Fruit fly (Drosophila melanogaster) whole organism, embryonic: Measurements from ENCODE around the gene Pka-C2.
A peak's percentile ranks its signal among the peaks of the same experiment; 100 is the strongest.

ENCODE experiments used
- ATbp ChIP-seq: fragments of 200-800 bp; sonication (Bioruptor generic); optimal IDR thresholded peaks from 2 replicates; lab custom pipeline; 2017; ENCODE audit warnings: missing biosample characterization, mild to moderate bottlenecking, missing genetic modification characterization, missing genetic modification reagents
- Atf3 ChIP-seq: fragments of 200-800 bp; sonication (Bioruptor generic); optimal IDR thresholded peaks from 3 replicates; lab custom pipeline; 2016; ENCODE audit warnings: missing biosample characterization, missing genetic modification characterization
- B-H1 ChIP-seq: fragments of 200-800 bp; sonication (Bioruptor generic); IDR thresholded peaks from 3 replicates; pipeline ENCODE4 v1.3.6; 2022; ENCODE audit warnings: missing biosample characterization, missing genetic modification characterization
- Bgb ChIP-seq: fragments of 200-800 bp; sonication (Bioruptor generic); IDR thresholded peaks from 2 replicates; pipeline ENCODE4 v1.3.6; 2022; ENCODE audit warnings: missing biosample characterization, missing genetic modification characterization; ENCODE audit not compliant: partially characterized antibody
- Blimp-1 ChIP-seq: fragments of 200-800 bp; sonication (Bioruptor generic); optimal IDR thresholded peaks from 3 replicates; lab custom pipeline; 2018; ENCODE audit warnings: missing biosample characterization, missing genetic modification characterization, mild to moderate bottlenecking, moderate library complexity, missing genetic modification reagents
- CG10654 ChIP-seq: fragments of 200-800 bp; sonication (Bioruptor generic); optimal IDR thresholded peaks from 2 replicates; lab custom pipeline; 2016; ENCODE audit warnings: missing biosample characterization, missing genetic modification characterization
- CG11504 ChIP-seq: fragments of 200-800 bp; sonication (Bioruptor generic); optimal IDR thresholded peaks from 3 replicates; lab custom pipeline; 2019; ENCODE audit warnings: missing biosample characterization, mild to moderate bottlenecking, missing genetic modification characterization, moderate library complexity
- CG11560 ChIP-seq: fragments of 200-800 bp; sonication (Bioruptor generic); IDR thresholded peaks from 3 replicates; pipeline ENCODE4 v1.3.6; 2022; ENCODE audit warnings: missing biosample characterization, missing genetic modification characterization
- CG12942 ChIP-seq: fragments of 200-800 bp; sonication (Bioruptor generic); optimal IDR thresholded peaks from 3 replicates; lab custom pipeline; 2016; ENCODE audit warnings: missing biosample characterization, missing genetic modification characterization
- CG13287 ChIP-seq: fragments of 200-800 bp; sonication (Bioruptor generic); IDR thresholded peaks from 2 replicates; pipeline ENCODE4 v1.3.6; 2022; ENCODE audit warnings: missing biosample characterization, missing genetic modification characterization; ENCODE audit not compliant: partially characterized antibody
- CG15073 ChIP-seq: fragments of 200-800 bp; sonication (Bioruptor generic); optimal IDR thresholded peaks from 2 replicates; lab custom pipeline; 2016; ENCODE audit warnings: missing biosample characterization, missing genetic modification characterization
- CG1602 ChIP-seq: fragments of 200-800 bp; sonication (Bioruptor generic); optimal IDR thresholded peaks from 3 replicates; lab custom pipeline; 2016; ENCODE audit warnings: missing biosample characterization, missing genetic modification characterization
- CG18764 ChIP-seq: fragments of 200-800 bp; sonication (Bioruptor generic); optimal IDR thresholded peaks from 3 replicates; lab custom pipeline; 2016; ENCODE audit warnings: missing biosample characterization, missing genetic modification characterization
- CG2678 ChIP-seq: fragments of 200-800 bp; sonication (Bioruptor generic); optimal IDR thresholded peaks from 3 replicates; lab custom pipeline; 2019; ENCODE audit warnings: missing biosample characterization, mild to moderate bottlenecking, missing genetic modification characterization, moderate library complexity
- CG31365 ChIP-seq: fragments of 200-800 bp; sonication (Bioruptor generic); optimal IDR thresholded peaks from 2 replicates; lab custom pipeline; 2018; ENCODE audit warnings: missing biosample characterization, mild to moderate bottlenecking, missing genetic modification characterization
- CG32767 ChIP-seq: fragments of 200-800 bp; sonication (Bioruptor generic); IDR thresholded peaks from 2 replicates; pipeline ENCODE4 v1.3.6; 2022; ENCODE audit warnings: missing biosample characterization, missing genetic modification characterization
- CG3407 ChIP-seq: fragments of 200-800 bp; sonication (Bioruptor generic); optimal IDR thresholded peaks from 2 replicates; lab custom pipeline; 2018; ENCODE audit warnings: missing biosample characterization, mild to moderate bottlenecking, missing genetic modification characterization
- CG3726 ChIP-seq: fragments of 200-800 bp; sonication (Bioruptor generic); IDR thresholded peaks from 3 replicates; pipeline ENCODE4, ENCODE4 v1.3.6; 2022; ENCODE audit warnings: missing biosample characterization, missing genetic modification characterization
- CG4404 ChIP-seq: fragments of 200-800 bp; sonication (Bioruptor generic); IDR thresholded peaks from 2 replicates; pipeline ENCODE4 v1.3.6; 2022; ENCODE audit warnings: missing biosample characterization, missing genetic modification characterization
- CG4617 ChIP-seq: fragments of 200-800 bp; sonication (Bioruptor generic); optimal IDR thresholded peaks from 3 replicates; lab custom pipeline; 2016; ENCODE audit warnings: missing biosample characterization, missing genetic modification characterization, borderline replicate concordance
- CG6689 ChIP-seq: fragments of 200-800 bp; sonication (Bioruptor generic); IDR thresholded peaks from 2 replicates; pipeline ENCODE4 v1.3.6; 2022; ENCODE audit warnings: missing biosample characterization, missing genetic modification characterization
- CG7556 ChIP-seq: fragments of 200-800 bp; sonication (Bioruptor generic); optimal IDR thresholded peaks from 2 replicates; lab custom pipeline; 2017; ENCODE audit warnings: missing biosample characterization, mild to moderate bottlenecking, missing genetic modification characterization
- CG8281 ChIP-seq: fragments of 200-800 bp; sonication (Bioruptor generic); optimal IDR thresholded peaks from 2 replicates; lab custom pipeline; 2018; ENCODE audit warnings: missing biosample characterization, mild to moderate bottlenecking, missing genetic modification characterization, moderate library complexity
- CG8388 ChIP-seq: fragments of 200-800 bp; sonication (Bioruptor generic); optimal IDR thresholded peaks from 2 replicates; lab custom pipeline; 2019; ENCODE audit warnings: missing biosample characterization, mild to moderate bottlenecking, missing genetic modification characterization, moderate library complexity
- CG9817 ChIP-seq: fragments of 200-800 bp; sonication (Bioruptor generic); optimal IDR thresholded peaks from 2 replicates; lab custom pipeline; 2018; ENCODE audit warnings: missing biosample characterization, mild to moderate bottlenecking, missing genetic modification characterization, moderate library complexity
- Dbx ChIP-seq: fragments of 200-800 bp; sonication (Bioruptor generic); IDR thresholded peaks from 3 replicates; pipeline ENCODE4 v1.3.6; 2022; ENCODE audit warnings: missing biosample characterization, missing genetic modification characterization
- Dfd ChIP-seq, 2 experiments: fragments of >200 bp; optimal IDR thresholded peaks; 2 replicates each; lab custom pipeline; 2017; ENCODE audit warnings: missing biosample characterization in 2 of 2, missing genetic modification characterization in 2 of 2
- Elba2 ChIP-seq: fragments of 200-800 bp; sonication (Bioruptor generic); optimal IDR thresholded peaks from 3 replicates; lab custom pipeline; 2016; ENCODE audit warnings: missing biosample characterization, missing genetic modification characterization
- Ets97D ChIP-seq: fragments of 200-800 bp; sonication (Bioruptor generic); optimal IDR thresholded peaks from 3 replicates; lab custom pipeline; 2016; ENCODE audit warnings: missing biosample characterization, missing genetic modification characterization
- HLH54F ChIP-seq: fragments of 200-800 bp; sonication (Bioruptor generic); optimal IDR thresholded peaks from 3 replicates; lab custom pipeline; 2016; ENCODE audit warnings: missing biosample characterization, missing genetic modification characterization
- Lim3 ChIP-seq: fragments of 200-800 bp; sonication (Bioruptor generic); IDR thresholded peaks from 2 replicates; pipeline ENCODE4 v1.3.6; 2022; ENCODE audit warnings: missing biosample characterization, missing genetic modification characterization
- Neu2 ChIP-seq: fragments of 200-800 bp; sonication (Bioruptor generic); optimal IDR thresholded peaks from 3 replicates; lab custom pipeline; 2016; ENCODE audit warnings: missing biosample characterization, missing genetic modification characterization, borderline replicate concordance
- Rfx ChIP-seq: fragments of 200-800 bp; sonication (Bioruptor generic); IDR thresholded peaks from 2 replicates; pipeline ENCODE4 v1.3.6; 2022; ENCODE audit warnings: missing biosample characterization, missing genetic modification characterization
- Xrp1 ChIP-seq: fragments of 200-800 bp; sonication (Bioruptor generic); IDR thresholded peaks from 2 replicates; pipeline ENCODE4 v1.3.6; 2022; ENCODE audit warnings: missing biosample characterization, missing genetic modification characterization
- bab2 ChIP-seq: fragments of 200-800 bp; sonication (Bioruptor generic); optimal IDR thresholded peaks from 2 replicates; lab custom pipeline; 2016; ENCODE audit warnings: missing biosample characterization, missing genetic modification characterization
- bbx ChIP-seq: fragments of 200-800 bp; sonication (Bioruptor generic); IDR thresholded peaks from 2 replicates; pipeline ENCODE4 v1.3.6; 2022; ENCODE audit warnings: missing biosample characterization, missing genetic modification characterization; ENCODE audit not compliant: partially characterized antibody
- bigmax ChIP-seq: fragments of 200-800 bp; sonication (Bioruptor generic); optimal IDR thresholded peaks from 2 replicates; lab custom pipeline; 2018; ENCODE audit warnings: missing biosample characterization, mild to moderate bottlenecking, missing genetic modification characterization
- crp ChIP-seq, 2 experiments: fragments of 200-800 bp; sonication (Bioruptor generic); optimal IDR thresholded peaks; 2 replicates in 1 of 2; 3 replicates in 1 of 2; lab custom pipeline; 2017; ENCODE audit warnings: missing biosample characterization in 2 of 2, missing genetic modification characterization in 2 of 2, mild to moderate bottlenecking in 1 of 2, moderate library complexity in 1 of 2
- dysf ChIP-seq: fragments of 200-800 bp; sonication (Bioruptor generic); IDR thresholded peaks from 3 replicates; pipeline ENCODE4 v1.3.6; 2022; ENCODE audit warnings: missing biosample characterization, missing genetic modification characterization
- emc ChIP-seq: fragments of 200-800 bp; sonication (Bioruptor generic); optimal IDR thresholded peaks from 2 replicates; lab custom pipeline; 2016; ENCODE audit warnings: missing biosample characterization, missing genetic modification characterization
- insv ChIP-seq, 2 experiments: fragments of 200-800 bp; sonication (Bioruptor generic); optimal IDR thresholded peaks; 3 replicates each; lab custom pipeline; 2016 to 2018; ENCODE audit warnings: missing biosample characterization in 2 of 2, missing genetic modification characterization in 2 of 2
- kay ChIP-seq: fragments of 200-800 bp; sonication (Bioruptor generic); optimal IDR thresholded peaks from 2 replicates; lab custom pipeline; 2016; ENCODE audit warnings: missing biosample characterization, missing genetic modification characterization
- mam ChIP-seq: fragments of 200-800 bp; sonication (Bioruptor generic); optimal IDR thresholded peaks from 3 replicates; lab custom pipeline; 2016; ENCODE audit warnings: missing biosample characterization, missing genetic modification characterization
- nerfin-2 ChIP-seq: fragments of 200-800 bp; sonication (Bioruptor generic); IDR thresholded peaks from 2 replicates; pipeline ENCODE4 v1.3.6; 2022; ENCODE audit warnings: missing biosample characterization, missing genetic modification characterization; ENCODE audit not compliant: partially characterized antibody
- pb ChIP-seq: fragments of 200-800 bp; sonication (Bioruptor generic); optimal IDR thresholded peaks from 3 replicates; lab custom pipeline; 2016; ENCODE audit warnings: missing biosample characterization, missing genetic modification characterization
- sc ChIP-seq, 3 experiments: fragments of >200 bp in 2 of 3; fragments of 200-800 bp in 1 of 3; sonication (Bioruptor generic) in 1 of 3; optimal IDR thresholded peaks; 2 replicates in 2 of 3; 3 replicates in 1 of 3; lab custom pipeline; 2017; ENCODE audit warnings: mild to moderate bottlenecking in 1 of 3, missing biosample characterization in 1 of 3, missing genetic modification characterization in 1 of 3, missing genetic modification reagents in 1 of 3
- sens ChIP-seq: fragments of 200-800 bp; sonication (Bioruptor generic); peaks from one replicate; lab custom pipeline; 2016; ENCODE audit warnings: missing biosample characterization, missing genetic modification characterization
- unc-4 ChIP-seq: fragments of 200-800 bp; sonication (Bioruptor generic); IDR thresholded peaks from 2 replicates; pipeline ENCODE4 v1.3.6; 2022; ENCODE audit warnings: missing biosample characterization, missing genetic modification characterization; ENCODE audit not compliant: partially characterized antibody
- unpg ChIP-seq: fragments of 200-800 bp; sonication (Bioruptor generic); optimal IDR thresholded peaks from 3 replicates; lab custom pipeline; 2018; ENCODE audit warnings: missing biosample characterization, mild to moderate bottlenecking, missing genetic modification characterization, moderate library complexity
- vvl ChIP-seq: fragments of 200-800 bp; sonication (Bioruptor generic); IDR thresholded peaks from 2 replicates; pipeline ENCODE4 v1.3.6; 2022; ENCODE audit warnings: missing biosample characterization, missing genetic modification characterization
- wdn ChIP-seq: fragments of 200-800 bp; sonication (Bioruptor generic); IDR thresholded peaks from 2 replicates; pipeline ENCODE4 v1.3.6; 2022; ENCODE audit warnings: missing biosample characterization, missing genetic modification characterization

The Pka-C2 gene

dm6 chr3R:30729013-30729412 lies 32.1 kb upstream of the Pka-C2 start (continued):
- TF ChIP-seq dysf (GFP tag; lab: Robert Waterston, UW) (peak; percentile 27; the same call in 2 of the 3 replicates), CG4617 (GFP tag; lab: Kevin White, UChicago) (no peak), Blimp-1 (peak; percentile 25), vvl (GFP tag; lab: Robert Waterston, UW) (0 out of 2 replicates have a peak, but pooled peaks have one; percentile 35), CG6689 (GFP tag; lab: Robert Waterston, UW) (peak; percentile 29; the same call in 1 of the 2 replicates), CG13287 (GFP tag; lab: Robert Waterston, UW) (no peak), CG7556 (GFP tag; lab: Kevin White, UChicago) (no peak), CG2678 (tag; lab: Kevin White, UChicago) (peak; percentile 21), Dfd (GFP tag; optimal IDR thresholded peaks at IDR 0.05; lab: Kevin White, UChicago) (no peak), CG15073 (GFP tag; lab: Kevin White, UChicago) (no peak), CG12942 (GFP tag; lab: Kevin White, UChicago) (no peak), Bgb (GFP tag; lab: Robert Waterston, UW) (no peak), Ets97D (GFP tag; lab: Kevin White, UChicago) (no peak), unpg (GFP tag; lab: Kevin White, UChicago) (peak; percentile 34), bigmax (GFP tag; lab: Kevin White, UChicago) (no peak), CG11560 (tag; lab: Robert Waterston, UW) (no peak), sens (GFP tag; lab: Kevin White, UChicago) (peak; percentile 87), crp (GFP tag; optimal IDR thresholded peaks at IDR 0.05; lab: Kevin White, UChicago) (no peak), kay (GFP tag; lab: Kevin White, UChicago) (no peak), CG10654 (GFP tag; lab: Kevin White, UChicago) (no peak), CG9817 (no peak), CG32767 (no peak), Neu2 (GFP tag; lab: Kevin White, UChicago) (no peak), sc (optimal IDR thresholded peaks at IDR 0.05; lab: Kevin White, UChicago) (no peak), sc (GFP tag; optimal IDR thresholded peaks at IDR 0.05; lab: Kevin White, UChicago) (no peak), nerfin-2 (GFP tag; lab: Robert Waterston, UW) (no peak), CG8281 (tag; lab: Kevin White, UChicago) (no peak), bbx (GFP tag; lab: Robert Waterston, UW) (no peak), CG1602 (GFP tag; lab: Kevin White, UChicago) (no peak), Elba2 (GFP tag; lab: Kevin White, UChicago) (no peak), ATbp (GFP tag; lab: Kevin White, UChicago) (no peak), CG4404 (no peak), CG8388 (GFP tag; lab: Kevin White, UChicago) (no peak), emc (GFP tag; lab: Kevin White, UChicago) (no peak), Xrp1 (GFP tag; lab: Robert Waterston, UW) (peak; percentile 31; the same call in 1 of the 2 replicates), Lim3 (GFP tag; lab: Robert Waterston, UW) (no peak), unc-4 (GFP tag; lab: Robert Waterston, UW) (no peak), bab2 (GFP tag; lab: Kevin White, UChicago) (no peak), B-H1 (GFP tag; lab: Robert Waterston, UW) (no peak), mam (GFP tag; lab: Kevin White, UChicago) (peak; percentile 17), insv (GFP tag; optimal IDR thresholded peaks at IDR 0.05; lab: Kevin White, UChicago) (no peak), Dbx (GFP tag; lab: Robert Waterston, UW) (peak; percentile 14; the same call in 1 of the 3 replicates), wdn (no peak), HLH54F (GFP tag; lab: Kevin White, UChicago) (no peak), pb (GFP tag; lab: Kevin White, UChicago) (no peak), CG3407 (GFP tag; lab: Kevin White, UChicago) (no peak), CG18764 (GFP tag; lab: Kevin White, UChicago) (no peak), Atf3 (no peak), CG31365 (tag; lab: Kevin White, UChicago) (no peak), Rfx (GFP tag; lab: Robert Waterston, UW) (no peak), CG3726 (GFP tag; lab: Robert Waterston, UW) (no peak), CG11504 (peak; percentile 26)
